Fruit fly (Drosophila melanogaster) whole organism, wandering third instar larva: ENCODE data around the gene CG42536.

Experiments
- OdsH ChIP-seq: fragments of 200-800 bp; sonication (Bioruptor generic); optimal IDR thresholded peaks from 2 replicates; lab custom pipeline; 2016; ENCODE audit warnings: missing biosample characterization, mild to moderate bottlenecking, missing genetic modification characterization
- foxo ChIP-seq, 2 experiments: fragments of 200-800 bp; sonication (Bioruptor generic); optimal IDR thresholded peaks; 2 replicates in 1 of 2; 3 replicates in 1 of 2; lab custom pipeline; 2016 to 2017; ENCODE audit warnings: missing biosample characterization in 2 of 2, missing genetic modification characterization in 2 of 2
- fru ChIP-seq: fragments of 200-800 bp; sonication (Bioruptor generic); optimal IDR thresholded peaks from 3 replicates; lab custom pipeline; 2016; ENCODE audit warnings: missing biosample characterization, mild to moderate bottlenecking, missing genetic modification characterization
- jim ChIP-seq: fragments of 175-275, 200-325 bp; sonication (Bioruptor generic); optimal IDR thresholded peaks from 2 replicates; lab custom pipeline; 2016; ENCODE audit warnings: missing biosample characterization, mild to moderate bottlenecking, missing genetic modification characterization

DNA sequence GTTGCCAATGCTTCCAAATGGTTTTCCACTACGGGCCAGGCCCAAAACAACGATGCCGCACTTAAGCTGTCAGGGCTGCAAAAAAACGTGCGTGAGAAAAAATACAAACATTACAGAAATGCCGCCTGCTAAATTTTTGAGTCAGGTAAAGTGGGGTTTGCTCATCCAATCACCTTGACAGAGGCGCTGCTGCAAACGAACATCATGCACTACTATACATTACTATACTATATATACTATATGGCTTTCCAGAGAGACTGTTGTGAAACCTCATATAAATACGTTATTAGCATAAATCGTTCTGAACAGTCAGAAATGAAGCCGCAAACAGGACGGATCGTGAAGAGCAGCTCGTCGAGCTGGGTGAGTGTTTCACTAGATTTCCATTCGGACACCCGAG is 13.4 kb upstream of the CG42536 start, which contains the start of gene CG14153:
- no peak for TF ChIP-seq jim (GFP tag; lab: Kevin White, UChicago)
- no peak for TF ChIP-seq OdsH
- TF ChIP-seq foxo (GFP tag; optimal IDR thresholded peaks at IDR 0.05; lab: Kevin White, UChicago), result no peak
- no peak for TF ChIP-seq fru (GFP tag; lab: Kevin White, UChicago)
